Fruit fly (Drosophila melanogaster) whole organism, embryonic: ENCODE results near the gene CG31542.

Source experiments
- ATbp ChIP-seq: fragments of 200-800 bp; sonication (Bioruptor generic); optimal IDR thresholded peaks from 2 replicates; lab custom pipeline; 2017; ENCODE audit warnings: missing biosample characterization, mild to moderate bottlenecking, missing genetic modification characterization, missing genetic modification reagents
- Asciz ChIP-seq: fragments of 200-800 bp; sonication (Bioruptor generic); optimal IDR thresholded peaks from 2 replicates; lab custom pipeline; 2017; ENCODE audit warnings: missing biosample characterization, mild to moderate bottlenecking, missing genetic modification characterization, missing genetic modification reagents
- Atf6 ChIP-seq: fragments of 200-800 bp; sonication (Bioruptor generic); IDR thresholded peaks from 2 replicates; pipeline ENCODE4 v1.3.6; 2022; ENCODE audit warnings: missing biosample characterization, missing genetic modification characterization
- Bteb2 ChIP-seq: fragments of 200-800 bp; sonication (Bioruptor generic); optimal IDR thresholded peaks from 2 replicates; lab custom pipeline; 2016; ENCODE audit warnings: missing biosample characterization, missing genetic modification characterization
- CG12071 ChIP-seq: fragments of 200-800 bp; sonication (Bioruptor generic); optimal IDR thresholded peaks from 3 replicates; lab custom pipeline; 2018; ENCODE audit warnings: missing biosample characterization, mild to moderate bottlenecking, missing genetic modification characterization
- CG13624 ChIP-seq: fragments of 200-800 bp; sonication (Bioruptor generic); optimal IDR thresholded peaks from 2 replicates; lab custom pipeline; 2016; ENCODE audit warnings: missing biosample characterization, missing genetic modification characterization
- CG14014 ChIP-seq: fragments of 200-800 bp; sonication (Bioruptor generic); IDR thresholded peaks from 2 replicates; pipeline ENCODE4 v1.3.6; 2022; ENCODE audit warnings: missing biosample characterization, missing genetic modification characterization
- CG14965 ChIP-seq: fragments of 200-800 bp; sonication (Bioruptor generic); optimal IDR thresholded peaks from 2 replicates; lab custom pipeline; 2016; ENCODE audit warnings: missing biosample characterization, missing genetic modification characterization, borderline replicate concordance
- CG1529 ChIP-seq: fragments of 200-800 bp; sonication (Bioruptor generic); optimal IDR thresholded peaks from 3 replicates; lab custom pipeline; 2018; ENCODE audit warnings: missing biosample characterization, missing genetic modification characterization
- CG2129 ChIP-seq: fragments of 200-800 bp; sonication (Bioruptor generic); IDR thresholded peaks from 2 replicates; pipeline ENCODE4 v1.3.6; 2022; ENCODE audit warnings: missing biosample characterization, missing genetic modification characterization; ENCODE audit not compliant: partially characterized antibody
- CG4617 ChIP-seq: fragments of 200-800 bp; sonication (Bioruptor generic); optimal IDR thresholded peaks from 3 replicates; lab custom pipeline; 2016; ENCODE audit warnings: missing biosample characterization, missing genetic modification characterization, borderline replicate concordance
- CG8281 ChIP-seq: fragments of 200-800 bp; sonication (Bioruptor generic); optimal IDR thresholded peaks from 2 replicates; lab custom pipeline; 2018; ENCODE audit warnings: missing biosample characterization, mild to moderate bottlenecking, missing genetic modification characterization, moderate library complexity
- CG8388 ChIP-seq: fragments of 200-800 bp; sonication (Bioruptor generic); optimal IDR thresholded peaks from 2 replicates; lab custom pipeline; 2019; ENCODE audit warnings: missing biosample characterization, mild to moderate bottlenecking, missing genetic modification characterization, moderate library complexity
- CTCF ChIP-seq: fragments of 200-800 bp; sonication (Bioruptor generic); optimal IDR thresholded peaks from 2 replicates; lab custom pipeline; 2017; ENCODE audit warnings: missing biosample characterization, mild to moderate bottlenecking, missing genetic modification characterization, moderate library complexity
- Chrac-16 ChIP-seq: fragments of 200-800 bp; sonication (Bioruptor generic); optimal IDR thresholded peaks from 3 replicates; lab custom pipeline; 2016; ENCODE audit warnings: missing biosample characterization, missing genetic modification characterization
- Dip3 ChIP-seq: fragments of 200-800 bp; sonication (Bioruptor generic); optimal IDR thresholded peaks from 3 replicates; lab custom pipeline; 2016; ENCODE audit warnings: missing biosample characterization, missing genetic modification characterization
- ERR ChIP-seq: fragments of 200-800 bp; sonication (Bioruptor generic); optimal IDR thresholded peaks from 2 replicates; lab custom pipeline; 2016; ENCODE audit warnings: missing biosample characterization, missing genetic modification characterization
- Fer3 ChIP-seq: fragments of 200-800 bp; sonication (Bioruptor generic); optimal IDR thresholded peaks from 2 replicates; lab custom pipeline; 2018; ENCODE audit warnings: missing biosample characterization, mild to moderate bottlenecking, missing genetic modification characterization, moderate library complexity
- HHEX ChIP-seq: fragments of 200-800 bp; sonication (Bioruptor generic); optimal IDR thresholded peaks from 3 replicates; lab custom pipeline; 2017; ENCODE audit warnings: missing biosample characterization, mild to moderate bottlenecking, missing genetic modification characterization, missing genetic modification reagents
- HLH3B ChIP-seq: fragments of 200-800 bp; sonication (Bioruptor generic); IDR thresholded peaks from 2 replicates; pipeline ENCODE4 v1.3.6; 2022; ENCODE audit warnings: missing biosample characterization, missing genetic modification characterization
- Kr ChIP-seq: fragments of 200-800 bp; sonication (Bioruptor generic); optimal IDR thresholded peaks from 2 replicates; lab custom pipeline; 2017; ENCODE audit warnings: missing biosample characterization, mild to moderate bottlenecking, missing genetic modification characterization
- Lhr ChIP-seq: fragments of 200-800 bp; sonication (Bioruptor generic); optimal IDR thresholded peaks from 3 replicates; lab custom pipeline; 2017; ENCODE audit warnings: mild to moderate bottlenecking, missing biosample characterization, missing genetic modification reagents, missing genetic modification characterization
- MESR4 ChIP-seq: fragments of 200-800 bp; sonication (Bioruptor generic); optimal IDR thresholded peaks from 2 replicates; lab custom pipeline; 2018; ENCODE audit warnings: missing biosample characterization, mild to moderate bottlenecking, missing genetic modification characterization, moderate library complexity
- Mrtf ChIP-seq: fragments of 200-800 bp; sonication (Bioruptor generic); IDR thresholded peaks from 3 replicates; pipeline ENCODE4 v1.3.6; 2022; ENCODE audit warnings: missing biosample characterization, missing genetic modification characterization
- NFAT ChIP-seq: fragments of 200-800 bp; sonication (Bioruptor generic); IDR thresholded peaks from 2 replicates; pipeline ENCODE4 v1.3.6; 2022; ENCODE audit warnings: missing biosample characterization, missing genetic modification characterization
- Poxn ChIP-seq: fragments of 200-800 bp; sonication (Bioruptor generic); IDR thresholded peaks from 2 replicates; pipeline ENCODE4 v1.3.6; 2022; ENCODE audit warnings: missing biosample characterization, missing genetic modification characterization
- Rx ChIP-seq: fragments of 200-800 bp; sonication (Bioruptor generic); IDR thresholded peaks from 2 replicates; pipeline ENCODE4 v1.3.6; 2022; ENCODE audit warnings: missing biosample characterization, missing genetic modification characterization
- Usf ChIP-seq: fragments of 200-800 bp; sonication (Bioruptor generic); optimal IDR thresholded peaks from 2 replicates; lab custom pipeline; 2017; ENCODE audit warnings: missing genotype, missing biosample characterization, missing genetic modification characterization
- ac ChIP-seq: fragments of 200-800 bp; sonication (Bioruptor generic); optimal IDR thresholded peaks from 3 replicates; lab custom pipeline; 2017; ENCODE audit warnings: missing biosample characterization, mild to moderate bottlenecking, missing genetic modification characterization
- ase ChIP-seq: fragments of 200-800 bp; sonication (Bioruptor generic); IDR thresholded peaks from 3 replicates; pipeline ENCODE4 v1.3.6; 2022; ENCODE audit warnings: missing biosample characterization, missing genetic modification characterization
- ato ChIP-seq: fragments of 200-800 bp; sonication (Bioruptor generic); IDR thresholded peaks from 2 replicates; pipeline ENCODE4 v1.3.6; 2022; ENCODE audit warnings: missing biosample characterization, missing genetic modification characterization; ENCODE audit not compliant: partially characterized antibody
- az2 ChIP-seq: fragments of 200-800 bp; sonication (Bioruptor generic); optimal IDR thresholded peaks from 3 replicates; lab custom pipeline; 2016; ENCODE audit warnings: missing biosample characterization, missing genetic modification characterization
- bsh ChIP-seq, 2 experiments: fragments of 200-800 bp; sonication (Bioruptor generic); optimal IDR thresholded peaks; 2 replicates each; lab custom pipeline; 2017 to 2018; ENCODE audit warnings: mild to moderate bottlenecking in 2 of 2, missing biosample characterization in 2 of 2, missing genetic modification characterization in 2 of 2, moderate library complexity in 1 of 2
- btn ChIP-seq: fragments of 200-800 bp; sonication (Bioruptor generic); optimal IDR thresholded peaks from 2 replicates; lab custom pipeline; 2016; ENCODE audit warnings: missing biosample characterization, missing genetic modification characterization
- cg ChIP-seq: fragments of 200-800 bp; sonication (Bioruptor generic); optimal IDR thresholded peaks from 3 replicates; lab custom pipeline; 2019; ENCODE audit warnings: missing biosample characterization, mild to moderate bottlenecking, missing genetic modification characterization, moderate library complexity
- danr ChIP-seq: fragments of 200-800 bp; sonication (Bioruptor generic); IDR thresholded peaks from 2 replicates; pipeline ENCODE4 v1.3.6; 2022; ENCODE audit warnings: missing biosample characterization, missing genetic modification characterization
- dati ChIP-seq: fragments of 200-800 bp; sonication (Bioruptor generic); IDR thresholded peaks from 2 replicates; pipeline ENCODE4 v1.3.6; 2022; ENCODE audit warnings: missing biosample characterization, missing genetic modification characterization
- dpn ChIP-seq, 2 experiments: fragments of 200-800 bp; sonication (Bioruptor generic); optimal IDR thresholded peaks; 3 replicates each; lab custom pipeline; 2016; ENCODE audit warnings: missing biosample characterization in 2 of 2, missing genetic modification characterization in 2 of 2
- esg ChIP-seq: fragments of 200-800 bp; sonication (Bioruptor generic); conservative IDR thresholded peaks from 2 replicates; pipeline ENCODE4 v1.3.6; 2022; ENCODE audit warnings: missing biosample characterization, missing genetic modification characterization
- ham ChIP-seq: fragments of 200-800 bp; sonication (Bioruptor generic); IDR thresholded peaks from 2 replicates; pipeline ENCODE4 v1.3.6; 2022; ENCODE audit warnings: missing biosample characterization, missing genetic modification characterization
- mld ChIP-seq: fragments of 200-800 bp; sonication (Bioruptor generic); IDR thresholded peaks from 3 replicates; pipeline ENCODE4 v1.3.6; 2022; ENCODE audit warnings: missing biosample characterization, missing genetic modification characterization; ENCODE audit not compliant: partially characterized antibody
- nerfin-1 ChIP-seq: fragments of 200-800 bp; sonication (Bioruptor generic); optimal IDR thresholded peaks from 3 replicates; lab custom pipeline; 2019; ENCODE audit warnings: missing biosample characterization, mild to moderate bottlenecking, missing genetic modification characterization, moderate library complexity
- nmo ChIP-seq: fragments of 200-800 bp; sonication (Bioruptor generic); optimal IDR thresholded peaks from 2 replicates; lab custom pipeline; 2018; ENCODE audit warnings: missing biosample characterization, mild to moderate bottlenecking, missing genetic modification characterization, moderate library complexity
- peb ChIP-seq: fragments of 200-800 bp; sonication (Bioruptor generic); IDR thresholded peaks from 2 replicates; pipeline ENCODE4 v1.3.6; 2022; ENCODE audit warnings: missing biosample characterization, missing genetic modification characterization
- row ChIP-seq: fragments of 200-800 bp; sonication (Bioruptor generic); IDR thresholded peaks from 3 replicates; pipeline ENCODE4 v1.3.6; 2022; ENCODE audit warnings: missing biosample characterization, missing genetic modification characterization
- slou ChIP-seq: fragments of 200-800 bp; sonication (Bioruptor generic); optimal IDR thresholded peaks from 3 replicates; lab custom pipeline; 2016; ENCODE audit warnings: missing biosample characterization, missing genetic modification characterization
- stwl ChIP-seq: fragments of 200-800 bp; sonication (Bioruptor generic); optimal IDR thresholded peaks from 3 replicates; lab custom pipeline; 2018; ENCODE audit warnings: missing biosample characterization, mild to moderate bottlenecking, missing genetic modification characterization, moderate library complexity
- tgo ChIP-seq: fragments of 200-800 bp; sonication (Bioruptor generic); IDR thresholded peaks from 3 replicates; pipeline ENCODE4 v1.3.6; 2022; ENCODE audit warnings: missing biosample characterization, missing genetic modification characterization
- tio ChIP-seq: fragments of 200-800 bp; sonication (Bioruptor generic); optimal IDR thresholded peaks from 2 replicates; lab custom pipeline; 2017; ENCODE audit warnings: missing biosample characterization, missing genetic modification characterization, inconsistent platforms
- twi ChIP-seq: fragments of 200-800 bp; optimal IDR thresholded peaks from 2 replicates; lab custom pipeline; 2019; ENCODE audit warnings: missing biosample characterization, mild to moderate bottlenecking, missing genetic modification characterization, moderate library complexity
- wor ChIP-seq: fragments of 200-800 bp; sonication (Bioruptor generic); IDR thresholded peaks from 2 replicates; pipeline ENCODE4 v1.3.6; 2022; ENCODE audit warnings: missing biosample characterization, missing genetic modification characterization
- zen2 ChIP-seq: fragments of 200-800 bp; sonication (Bioruptor generic); IDR thresholded peaks from 3 replicates; pipeline ENCODE4 v1.3.6; 2022; ENCODE audit warnings: missing biosample characterization, missing genetic modification characterization; ENCODE audit not compliant: partially characterized antibody

CG31542 gene

dm6 chr3R:5412987-5413386 is 43.6 kb downstream of the CG31542 start (continued):
- TF ChIP-seq Rx (no peak), zen2 (GFP tag; lab: Robert Waterston, UW) (no peak), CTCF (GFP tag; lab: Kevin White, UChicago) (no peak), Kr (GFP tag; lab: Kevin White, UChicago) (no peak), twi (tag; lab: Kevin White, UChicago) (no peak), wor (GFP tag; lab: Robert Waterston, UW) (no peak), CG14965 (GFP tag; lab: Kevin White, UChicago) (no peak), Asciz (GFP tag; lab: Kevin White, UChicago) (peak; percentile 47), tgo (peak; percentile 30; the same call in 1 of the 3 replicates), ato (GFP tag; lab: Robert Waterston, UW) (no peak), nerfin-1 (tag; lab: Kevin White, UChicago) (no peak), btn (GFP tag; lab: Kevin White, UChicago) (no peak), Usf (GFP tag; lab: Kevin White, UChicago) (no peak), ac (no peak), az2 (GFP tag; lab: Kevin White, UChicago) (peak; percentile 19), ERR (GFP tag; lab: Kevin White, UChicago) (no peak), ham (GFP tag; lab: Robert Waterston, UW) (no peak), nmo (peak; percentile 48), CG14014 (GFP tag; lab: Robert Waterston, UW) (no peak), Poxn (GFP tag; lab: Robert Waterston, UW) (no peak), Lhr (GFP tag; lab: Kevin White, UChicago) (no peak), CG12071 (no peak), CG8281 (peak; percentile 9), ATbp (GFP tag; lab: Kevin White, UChicago) (no peak), HHEX (peak; percentile 47), stwl (no peak), danr (no peak), dati (no peak), slou (GFP tag; lab: Kevin White, UChicago) (no peak), HLH3B (peak; percentile 23; the same call in 1 of the 2 replicates), ase (GFP tag; lab: Robert Waterston, UW) (no peak), CG13624 (GFP tag; lab: Kevin White, UChicago) (no peak), bsh (GFP tag; optimal IDR thresholded peaks at IDR 0.05; lab: Kevin White, UChicago) (no peak), row (GFP tag; lab: Robert Waterston, UW) (peak; percentile 46), NFAT (GFP tag; lab: Robert Waterston, UW) (no peak), tio (GFP tag; lab: Kevin White, UChicago) (peak; percentile 35), Atf6 (peak; percentile 24; the same call in 1 of the 2 replicates), MESR4 (GFP tag; lab: Kevin White, UChicago) (no peak), mld (GFP tag; lab: Robert Waterston, UW) (no peak), Chrac-16 (peak; percentile 27), CG8388 (GFP tag; lab: Kevin White, UChicago) (peak; percentile 11), Mrtf (GFP tag; lab: Robert Waterston, UW) (no peak), Bteb2 (GFP tag; lab: Kevin White, UChicago) (no peak), dpn (GFP tag; optimal IDR thresholded peaks at IDR 0.05; lab: Kevin White, UChicago) (peak; percentile 5 to 29), CG4617 (GFP tag; lab: Kevin White, UChicago) (no peak), peb (GFP tag; lab: Robert Waterston, UW) (no peak), CG2129 (GFP tag; lab: Robert Waterston, UW) (no peak), esg (GFP tag; lab: Robert Waterston, UW) (no peak), CG1529 (GFP tag; lab: Kevin White, UChicago) (no peak), cg (no peak), Fer3 (peak; percentile 45), Dip3 (GFP tag; lab: Kevin White, UChicago) (no peak)
